Fruit fly (Drosophila melanogaster) whole organism, embryonic: ENCODE data around the gene CG34461.

Experiments used
- ATbp ChIP-seq: fragments of 200-800 bp; sonication (Bioruptor generic); optimal IDR thresholded peaks from 2 replicates; lab custom pipeline; 2017; ENCODE audit warnings: missing biosample characterization, mild to moderate bottlenecking, missing genetic modification characterization, missing genetic modification reagents
- Aef1 ChIP-seq: fragments of 200-800 bp; sonication (Bioruptor generic); IDR thresholded peaks from 3 replicates; pipeline ENCODE4 v1.3.6; 2022; ENCODE audit warnings: missing biosample characterization, missing genetic modification characterization
- BtbVII ChIP-seq: fragments of 200-800 bp; sonication (Bioruptor generic); optimal IDR thresholded peaks from 3 replicates; lab custom pipeline; 2017; ENCODE audit warnings: missing biosample characterization, mild to moderate bottlenecking, missing genetic modification characterization
- CG11695 ChIP-seq: fragments of 200-800 bp; sonication (Bioruptor generic); IDR thresholded peaks from 3 replicates; pipeline ENCODE4 v1.3.6; 2022; ENCODE audit warnings: missing biosample characterization, missing genetic modification characterization
- CG13775 ChIP-seq: fragments of 200-800 bp; sonication (Bioruptor generic); optimal IDR thresholded peaks from 3 replicates; lab custom pipeline; 2017; ENCODE audit warnings: missing biosample characterization, mild to moderate bottlenecking, missing genetic modification characterization
- CG15479 ChIP-seq: fragments of 200-800 bp; sonication (Bioruptor generic); optimal IDR thresholded peaks from 3 replicates; lab custom pipeline; 2019; ENCODE audit warnings: missing biosample characterization, mild to moderate bottlenecking, missing genetic modification characterization, moderate library complexity
- CG1602 ChIP-seq: fragments of 200-800 bp; sonication (Bioruptor generic); optimal IDR thresholded peaks from 3 replicates; lab custom pipeline; 2016; ENCODE audit warnings: missing biosample characterization, missing genetic modification characterization
- CG18262 ChIP-seq: fragments of 200-800 bp; optimal IDR thresholded peaks from 3 replicates; lab custom pipeline; 2019; ENCODE audit warnings: missing biosample characterization, mild to moderate bottlenecking, missing genetic modification characterization, moderate library complexity
- CG18619 ChIP-seq: fragments of 200-800 bp; sonication (Bioruptor generic); optimal IDR thresholded peaks from 3 replicates; lab custom pipeline; 2017; ENCODE audit warnings: missing biosample characterization, mild to moderate bottlenecking, missing genetic modification characterization
- CG2116 ChIP-seq: fragments of 200-800 bp; sonication (Bioruptor generic); optimal IDR thresholded peaks from 3 replicates; lab custom pipeline; 2018; ENCODE audit warnings: missing biosample characterization, mild to moderate bottlenecking, missing genetic modification characterization
- CG2678 ChIP-seq: fragments of 200-800 bp; sonication (Bioruptor generic); optimal IDR thresholded peaks from 3 replicates; lab custom pipeline; 2019; ENCODE audit warnings: missing biosample characterization, mild to moderate bottlenecking, missing genetic modification characterization, moderate library complexity
- CG32532 ChIP-seq: fragments of 200-800 bp; sonication (Bioruptor generic); IDR thresholded peaks from 2 replicates; pipeline ENCODE4 v1.3.6; 2022; ENCODE audit warnings: missing biosample characterization, missing genetic modification characterization
- CG32772 ChIP-seq: fragments of 200-800 bp; sonication (Bioruptor generic); IDR thresholded peaks from 2 replicates; pipeline ENCODE4 v1.3.6; 2022; ENCODE audit warnings: missing biosample characterization, missing genetic modification characterization
- CG7745 ChIP-seq: fragments of 200-800 bp; sonication (Bioruptor generic); optimal IDR thresholded peaks from 2 replicates; lab custom pipeline; 2018; ENCODE audit warnings: missing biosample characterization, mild to moderate bottlenecking, missing genetic modification characterization, moderate library complexity
- CkIIα-i1 ChIP-seq: fragments of 200-800 bp; sonication (Bioruptor generic); IDR thresholded peaks from 2 replicates; pipeline ENCODE4 v1.3.6; 2022; ENCODE audit warnings: missing biosample characterization, missing genetic modification characterization
- D ChIP-seq, 2 experiments: fragments of 200-800 bp in 1 of 2; fragments of >200 bp in 1 of 2; sonication (Bioruptor generic) in 1 of 2; optimal IDR thresholded peaks; 2 replicates in 1 of 2; 3 replicates in 1 of 2; lab custom pipeline; 2017; ENCODE audit warnings: mild to moderate bottlenecking in 1 of 2, missing biosample characterization in 1 of 2, missing genetic modification characterization in 1 of 2, missing genetic modification reagents in 1 of 2
- D19A ChIP-seq: fragments of 200-800 bp; optimal IDR thresholded peaks from 3 replicates; lab custom pipeline; 2019; ENCODE audit warnings: missing biosample characterization, mild to moderate bottlenecking, missing genetic modification characterization, moderate library complexity
- Doc2 ChIP-seq: fragments of 200-800 bp; sonication (Bioruptor generic); IDR thresholded peaks from 2 replicates; pipeline ENCODE4 v1.3.6; 2022; ENCODE audit warnings: missing biosample characterization, missing genetic modification characterization
- Dref ChIP-seq: fragments of 200-800 bp; sonication (Bioruptor generic); IDR thresholded peaks from 2 replicates; pipeline ENCODE4 v1.3.6; 2022; ENCODE audit warnings: missing biosample characterization, missing genetic modification characterization
- Hr51 ChIP-seq, 2 experiments: fragments of 200-800 bp; sonication (Bioruptor generic); optimal IDR thresholded peaks; 2 replicates in 1 of 2; 3 replicates in 1 of 2; lab custom pipeline; 2016 to 2018; ENCODE audit warnings: missing biosample characterization in 2 of 2, missing genetic modification characterization in 2 of 2, mild to moderate bottlenecking in 1 of 2, moderate library complexity in 1 of 2
- Jarid2 ChIP-seq: fragments of 200-800 bp; sonication (Bioruptor generic); optimal IDR thresholded peaks from 3 replicates; lab custom pipeline; 2017; ENCODE audit warnings: mild to moderate bottlenecking, missing biosample characterization, missing genetic modification reagents, missing genetic modification characterization
- Kr ChIP-seq: fragments of 200-800 bp; sonication (Bioruptor generic); optimal IDR thresholded peaks from 2 replicates; lab custom pipeline; 2017; ENCODE audit warnings: missing biosample characterization, mild to moderate bottlenecking, missing genetic modification characterization
- Med ChIP-seq: fragments of 200-800 bp; sonication (Bioruptor generic); peaks from one replicate; lab custom pipeline; 2016; ENCODE audit warnings: missing biosample characterization, missing genetic modification characterization, mild to moderate bottlenecking, inconsistent platforms, moderate library complexity
- Side ChIP-seq: fragments of 200-800 bp; sonication (Bioruptor generic); optimal IDR thresholded peaks from 2 replicates; lab custom pipeline; 2016; ENCODE audit warnings: missing biosample characterization, missing genetic modification characterization
- Sry-β ChIP-seq: fragments of 200-800 bp; sonication (Bioruptor generic); optimal IDR thresholded peaks from 2 replicates; lab custom pipeline; 2018; ENCODE audit warnings: missing biosample characterization, mild to moderate bottlenecking, missing genetic modification characterization, moderate library complexity
- TFAM ChIP-seq: fragments of 200-800 bp; sonication (Bioruptor generic); optimal IDR thresholded peaks from 2 replicates; lab custom pipeline; 2017; ENCODE audit warnings: missing biosample characterization, missing genetic modification characterization, inconsistent platforms
- Xbp1 ChIP-seq: fragments of 200-800 bp; sonication (Bioruptor generic); optimal IDR thresholded peaks from 3 replicates; lab custom pipeline; 2016; ENCODE audit warnings: missing biosample characterization, mild to moderate bottlenecking, missing genetic modification characterization
- Xrp1 ChIP-seq: fragments of 200-800 bp; sonication (Bioruptor generic); IDR thresholded peaks from 2 replicates; pipeline ENCODE4 v1.3.6; 2022; ENCODE audit warnings: missing biosample characterization, missing genetic modification characterization
- abd-A ChIP-seq: fragments of 200-800 bp; sonication (Bioruptor generic); optimal IDR thresholded peaks from 3 replicates; lab custom pipeline; 2019; ENCODE audit warnings: missing biosample characterization, mild to moderate bottlenecking, missing genetic modification characterization, moderate library complexity
- al ChIP-seq: fragments of 200-800 bp; sonication (Bioruptor generic); IDR thresholded peaks from 2 replicates; pipeline ENCODE4 v1.3.6; 2022; ENCODE audit warnings: missing biosample characterization, missing genetic modification characterization
- btn ChIP-seq: fragments of 200-800 bp; sonication (Bioruptor generic); optimal IDR thresholded peaks from 2 replicates; lab custom pipeline; 2016; ENCODE audit warnings: missing biosample characterization, missing genetic modification characterization
- dmrt99B ChIP-seq: fragments of 200-800 bp; sonication (Bioruptor generic); optimal IDR thresholded peaks from 2 replicates; lab custom pipeline; 2018; ENCODE audit warnings: missing biosample characterization, mild to moderate bottlenecking, missing genetic modification characterization, moderate library complexity
- gcm ChIP-seq: fragments of 200-800 bp; sonication (Bioruptor generic); optimal IDR thresholded peaks from 2 replicates; lab custom pipeline; 2019; ENCODE audit warnings: missing biosample characterization, mild to moderate bottlenecking, missing genetic modification characterization, moderate library complexity
- h ChIP-seq: fragments of >200 bp; optimal IDR thresholded peaks from 2 replicates; lab custom pipeline; 2017
- inv ChIP-seq: fragments of 200-800 bp; sonication (Bioruptor generic); IDR thresholded peaks from 2 replicates; pipeline ENCODE4 v1.3.6; 2022; ENCODE audit warnings: missing biosample characterization, missing genetic modification characterization; ENCODE audit not compliant: partially characterized antibody
- jumu ChIP-seq: fragments of 200-800 bp; sonication (Bioruptor generic); optimal IDR thresholded peaks from 3 replicates; lab custom pipeline; 2016; ENCODE audit warnings: missing biosample characterization, missing genetic modification characterization
- lab ChIP-seq: fragments of 200-800 bp; sonication (Bioruptor generic); optimal IDR thresholded peaks from 3 replicates; lab custom pipeline; 2017; ENCODE audit warnings: missing biosample characterization, missing genetic modification characterization, mild to moderate bottlenecking, moderate library complexity, missing genetic modification reagents
- mld ChIP-seq: fragments of 200-800 bp; sonication (Bioruptor generic); IDR thresholded peaks from 3 replicates; pipeline ENCODE4 v1.3.6; 2022; ENCODE audit warnings: missing biosample characterization, missing genetic modification characterization; ENCODE audit not compliant: partially characterized antibody
- odd ChIP-seq: fragments of 200-800 bp; sonication (Bioruptor generic); optimal IDR thresholded peaks from 2 replicates; lab custom pipeline; 2017; ENCODE audit warnings: missing biosample characterization, mild to moderate bottlenecking, missing genetic modification characterization
- org-1 ChIP-seq: fragments of 200-800 bp; sonication (Bioruptor generic); optimal IDR thresholded peaks from 2 replicates; lab custom pipeline; 2017; ENCODE audit warnings: missing biosample characterization, missing genetic modification characterization
- pita ChIP-seq: fragments of 200-800 bp; sonication (Bioruptor generic); optimal IDR thresholded peaks from 2 replicates; lab custom pipeline; 2017; ENCODE audit warnings: missing biosample characterization, mild to moderate bottlenecking, missing genetic modification characterization
- ro ChIP-seq: fragments of 200-800 bp; sonication (Bioruptor generic); IDR thresholded peaks from 2 replicates; pipeline ENCODE4 v1.3.6; 2022; ENCODE audit warnings: missing biosample characterization, missing genetic modification characterization
- run ChIP-seq: fragments of 200-800 bp; sonication (Bioruptor generic); optimal IDR thresholded peaks from 3 replicates; lab custom pipeline; 2018; ENCODE audit warnings: missing biosample characterization, mild to moderate bottlenecking, missing genetic modification characterization
- sug ChIP-seq: fragments of 200-800 bp; optimal IDR thresholded peaks from 2 replicates; lab custom pipeline; 2019; ENCODE audit warnings: missing biosample characterization, mild to moderate bottlenecking, missing genetic modification characterization, moderate library complexity
- tap ChIP-seq: fragments of 200-800 bp; optimal IDR thresholded peaks from 3 replicates; lab custom pipeline; 2019; ENCODE audit warnings: missing biosample characterization, mild to moderate bottlenecking, missing genetic modification characterization, moderate library complexity
- trh ChIP-seq: fragments of 200-800 bp; sonication (Bioruptor generic); optimal IDR thresholded peaks from 2 replicates; lab custom pipeline; 2016; ENCODE audit warnings: missing biosample characterization, missing genetic modification characterization
- unc-4 ChIP-seq: fragments of 200-800 bp; sonication (Bioruptor generic); IDR thresholded peaks from 2 replicates; pipeline ENCODE4 v1.3.6; 2022; ENCODE audit warnings: missing biosample characterization, missing genetic modification characterization; ENCODE audit not compliant: partially characterized antibody
- wor ChIP-seq: fragments of 200-800 bp; sonication (Bioruptor generic); IDR thresholded peaks from 2 replicates; pipeline ENCODE4 v1.3.6; 2022; ENCODE audit warnings: missing biosample characterization, missing genetic modification characterization

Gene CG34461

DNA sequence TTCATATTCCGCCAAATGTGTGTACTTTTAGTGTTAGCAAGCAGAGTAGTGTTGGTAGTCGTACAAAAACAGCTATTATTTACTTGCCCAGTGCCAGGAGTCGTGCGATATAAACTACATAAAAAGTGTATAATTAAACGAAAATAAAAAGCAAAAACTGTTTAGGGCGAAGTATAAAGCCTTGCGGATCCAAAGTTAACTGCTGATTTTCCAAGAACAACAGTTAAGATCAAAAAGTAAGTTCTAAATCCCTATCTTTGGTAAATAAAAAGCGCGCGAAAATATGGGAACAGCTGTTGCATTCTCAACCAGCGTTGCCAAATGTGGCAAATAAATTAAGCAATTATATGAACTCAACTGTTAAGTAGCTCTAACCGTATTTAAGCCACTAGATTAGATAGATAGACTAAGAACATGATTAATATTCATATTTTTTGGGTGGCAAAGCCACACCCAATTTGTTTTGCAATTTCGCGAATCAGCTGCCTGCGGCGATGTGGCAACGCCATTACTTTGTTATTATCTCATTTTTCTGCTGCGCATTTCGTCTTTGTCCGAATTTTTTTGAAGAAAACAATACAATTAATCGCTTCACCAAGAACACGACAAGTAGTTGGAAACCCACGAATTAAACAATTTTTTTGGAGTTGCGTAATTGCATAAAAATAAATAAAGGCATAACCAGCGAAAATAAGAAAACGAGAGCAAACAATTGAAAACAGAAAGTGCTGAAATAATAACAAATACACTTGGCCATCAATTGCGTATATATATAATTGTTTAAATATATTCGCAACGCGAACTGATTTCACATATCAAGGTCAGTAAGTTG is 14.8 kb downstream of the CG34461 start, which contains the start of the genes Prim1 and CG7083 (continued):
- TF ChIP-seq BtbVII (GFP tag; lab: Kevin White, UChicago) (peak; percentile 44), CG32772 (GFP tag; lab: Robert Waterston, UW) (no peak), CG1602 (GFP tag; lab: Kevin White, UChicago) (peak; percentile 7), Med (GFP tag; lab: Kevin White, UChicago) (peak; percentile 94), TFAM (GFP tag; lab: Kevin White, UChicago) (no peak), mld (GFP tag; lab: Robert Waterston, UW) (0 out of 3 replicates have a peak, but pooled peaks have one; percentile 31), Hr51 (GFP tag; optimal IDR thresholded peaks at IDR 0.05; lab: Kevin White, UChicago) (peak; percentile 57 to 66), gcm (GFP tag; lab: Kevin White, UChicago) (no peak), CG2678 (tag; lab: Kevin White, UChicago) (no peak), CG18619 (GFP tag; lab: Kevin White, UChicago) (peak; percentile 64), CG18262 (tag; lab: Kevin White, UChicago) (peak; percentile 47), CG15479 (GFP tag; lab: Kevin White, UChicago) (peak; percentile 33), D (optimal IDR thresholded peaks at IDR 0.05; lab: Kevin White, UChicago) (no peak), D (GFP tag; optimal IDR thresholded peaks at IDR 0.05; lab: Kevin White, UChicago) (peak; percentile 17), Dref (GFP tag; lab: Robert Waterston, UW) (no peak), CG32532 (GFP tag; lab: Robert Waterston, UW) (peak; percentile 58; the same call in 1 of the 2 replicates), Side (GFP tag; lab: Kevin White, UChicago) (peak; percentile 25), unc-4 (GFP tag; lab: Robert Waterston, UW) (peak; percentile 33; the same call in 1 of the 2 replicates), D19A (tag; lab: Kevin White, UChicago) (no peak), abd-A (tag; lab: Kevin White, UChicago) (no peak), CG2116 (GFP tag; lab: Kevin White, UChicago) (peak; percentile 67), ro (GFP tag; lab: Robert Waterston, UW) (no peak), tap (peak; percentile 11), Xbp1 (GFP tag; lab: Kevin White, UChicago) (peak; percentile 75), Xrp1 (GFP tag; lab: Robert Waterston, UW) (peak; percentile 61), btn (GFP tag; lab: Kevin White, UChicago) (no peak), CG7745 (tag; lab: Kevin White, UChicago) (no peak), trh (GFP tag; lab: Kevin White, UChicago) (no peak), wor (no peak), al (GFP tag; lab: Robert Waterston, UW) (0 out of 2 replicates have a peak, but pooled peaks have one; percentile 35), Doc2 (no peak), CkIIα-i1 (no peak), pita (no peak), lab (GFP tag; lab: Kevin White, UChicago) (peak; percentile 67), org-1 (no peak), CG11695 (GFP tag; lab: Robert Waterston, UW) (0 out of 3 replicates have a peak, but pooled peaks have one; percentile 6), Aef1 (peak; percentile 22; the same call in 1 of the 3 replicates), Jarid2 (no peak), h (lab: Kevin White, UChicago) (no peak), Kr (no peak), odd (GFP tag; lab: Kevin White, UChicago) (no peak), jumu (GFP tag; lab: Kevin White, UChicago) (peak; percentile 64), sug (peak; percentile 67), run (tag; lab: Kevin White, UChicago) (no peak), inv (GFP tag; lab: Robert Waterston, UW) (no peak), ATbp (GFP tag; lab: Kevin White, UChicago) (peak; percentile 11), Sry-β (GFP tag; lab: Kevin White, UChicago) (no peak), dmrt99B (no peak), CG13775 (GFP tag; lab: Kevin White, UChicago) (peak; percentile 68)
